Worm (Caenorhabditis elegans) whole organism, L4 larva: ENCODE measurements around the gene gpd-2.
A peak's percentile ranks its signal among the peaks of the same experiment; 100 is the strongest.

Source experiments
- D1046.2 ChIP-seq: fragments of 200-800 bp; sonication (Bioruptor generic); IDR thresholded peaks from 2 replicates; pipeline ENCODE4 v1.3.6; 2022; ENCODE audit warnings: missing genetic modification characterization, missing compliant biosample characterization
- F10B5.3 ChIP-seq: sonication (generic microtip); optimal IDR thresholded peaks from 2 replicates; lab custom pipeline; 2016; ENCODE audit warnings: mild to moderate bottlenecking, missing genetic modification characterization, missing compliant biosample characterization
- R02D3.7 ChIP-seq: fragments of 150-350 bp; sonication (generic microtip); optimal IDR thresholded peaks from 3 replicates; lab custom pipeline; 2014; ENCODE audit warnings: missing biosample characterization, missing genetic modification characterization
- T26A8.4 ChIP-seq: fragments of 200-800 bp; sonication (Bioruptor generic); IDR thresholded peaks from 2 replicates; pipeline ENCODE4 v1.3.6; 2022; ENCODE audit warnings: missing genetic modification characterization, missing compliant biosample characterization
- Y105C5A.15 ChIP-seq: fragments of 200-800 bp; sonication (Bioruptor generic); IDR thresholded peaks from 2 replicates; pipeline ENCODE4 v1.3.6; 2022; ENCODE audit warnings: missing genetic modification characterization, missing compliant biosample characterization
- Y48G9A.11 ChIP-seq: fragments of 200-800 bp; sonication (Bioruptor generic); IDR thresholded peaks from 2 replicates; pipeline ENCODE4 v1.3.6; 2022; ENCODE audit warnings: missing genetic modification reagents, missing genetic modification characterization, missing compliant biosample characterization
- Y5F2A.4 ChIP-seq: fragments of 200-800 bp; sonication (Bioruptor generic); optimal IDR thresholded peaks from 2 replicates; lab custom pipeline; 2018; ENCODE audit warnings: mild to moderate bottlenecking, missing genetic modification characterization, missing compliant biosample characterization
- attf-4 ChIP-seq: sonication (generic microtip); optimal IDR thresholded peaks from 3 replicates; lab custom pipeline; 2017; ENCODE audit warnings: missing biosample characterization, missing genetic modification characterization
- ceh-32 ChIP-seq: sonication (generic microtip); optimal IDR thresholded peaks from 2 replicates; lab custom pipeline; 2016; ENCODE audit warnings: mild to moderate bottlenecking, missing genetic modification characterization, missing compliant biosample characterization; ENCODE audit not compliant: poor library complexity
- ceh-62 ChIP-seq: sonication (generic microtip); optimal IDR thresholded peaks from 2 replicates; lab custom pipeline; 2017; ENCODE audit warnings: missing biosample characterization, missing genetic modification characterization
- ces-1 ChIP-seq: fragments of 150-350 bp; sonication (generic microtip); optimal IDR thresholded peaks from 4 replicates; lab custom pipeline; 2014; ENCODE audit warnings: missing biosample characterization, missing genetic modification reagents, missing genetic modification characterization
- daf-16 ChIP-seq, 3 experiments: sonication (generic microtip); optimal IDR thresholded peaks; 2 replicates each; lab custom pipeline; 2016 to 2017; ENCODE audit warnings: missing genetic modification characterization in 3 of 3, missing genetic modification reagents in 3 of 3, mild to moderate bottlenecking in 2 of 3, missing compliant biosample characterization in 2 of 3, missing biosample characterization in 1 of 3, moderate library complexity in 1 of 3
- dmd-6 ChIP-seq: fragments of 200-800 bp; sonication (Bioruptor generic); IDR thresholded peaks from 2 replicates; pipeline ENCODE4 v1.3.6; 2022; ENCODE audit warnings: missing genetic modification reagents, missing genetic modification characterization, missing compliant biosample characterization
- egl-43 ChIP-seq: fragments of 200-800 bp; sonication (Bioruptor generic); IDR thresholded peaks from 2 replicates; pipeline ENCODE4 v1.3.6; 2022; ENCODE audit warnings: missing genetic modification reagents, missing genetic modification characterization, missing compliant biosample characterization
- fos-1 ChIP-seq: fragments of 150-350 bp; optimal IDR thresholded peaks from 2 replicates; lab custom pipeline; 2014; ENCODE audit warnings: missing biosample characterization, missing genetic modification characterization
- gei-8 ChIP-seq: fragments of 200-800 bp; sonication (Bioruptor generic); optimal IDR thresholded peaks from 2 replicates; lab custom pipeline; 2018; ENCODE audit warnings: mild to moderate bottlenecking, missing genetic modification characterization, missing compliant biosample characterization
- hif-1 ChIP-seq, 2 experiments: sonication (generic microtip); optimal IDR thresholded peaks; 2 replicates each; lab custom pipeline; 2016 to 2017; ENCODE audit warnings: missing compliant biosample characterization in 2 of 2, missing genetic modification characterization in 2 of 2, missing genetic modification reagents in 2 of 2, missing genotype in 2 of 2, mild to moderate bottlenecking in 1 of 2
- hlh-11 ChIP-seq: fragments of 200-800 bp; sonication (Bioruptor generic); optimal IDR thresholded peaks from 2 replicates; lab custom pipeline; 2018; ENCODE audit warnings: mild to moderate bottlenecking, missing genetic modification characterization, missing compliant biosample characterization
- hmg-1.1 ChIP-seq: fragments of 200-800 bp; sonication (Bioruptor generic); IDR thresholded peaks from 2 replicates; pipeline ENCODE4 v1.3.6; 2022; ENCODE audit warnings: missing genetic modification reagents, missing genetic modification characterization, missing compliant biosample characterization
- jun-1 ChIP-seq: fragments of 150-350 bp; optimal IDR thresholded peaks from 2 replicates; lab custom pipeline; 2014; ENCODE audit warnings: missing biosample characterization, missing genetic modification reagents, missing genetic modification characterization
- lim-7 ChIP-seq: fragments of 200-800 bp; sonication (Bioruptor generic); IDR thresholded peaks from 2 replicates; pipeline ENCODE4 v1.3.6; 2022; ENCODE audit warnings: missing genetic modification characterization, missing compliant biosample characterization
- lin-15B ChIP-seq: fragments of 150-350 bp; sonication (generic microtip); optimal IDR thresholded peaks from 3 replicates; lab custom pipeline; 2014; ENCODE audit warnings: missing biosample characterization, missing genetic modification characterization
- lin-29 ChIP-seq: fragments of 200-800 bp; sonication (Bioruptor generic); IDR thresholded peaks from 2 replicates; pipeline ENCODE4 v1.3.6; 2022; ENCODE audit warnings: missing genetic modification reagents, missing genetic modification characterization, missing compliant biosample characterization
- lin-38 ChIP-seq: fragments of 200-800 bp; sonication (Bioruptor generic); IDR thresholded peaks from 2 replicates; pipeline ENCODE4 v1.3.6; 2022; ENCODE audit warnings: missing genetic modification reagents, missing genetic modification characterization, missing compliant biosample characterization
- lin-39 ChIP-seq: fragments of 150-350 bp; optimal IDR thresholded peaks from 2 replicates; lab custom pipeline; 2014; ENCODE audit warnings: missing biosample characterization, missing genetic modification reagents, missing genetic modification characterization
- lsy-2 ChIP-seq, 2 experiments: fragments of 150-350 bp in 1 of 2; sonication (generic microtip) in 1 of 2; optimal IDR thresholded peaks; 2 replicates each; lab custom pipeline; 2014 to 2017; ENCODE audit warnings: missing biosample characterization in 2 of 2, missing genetic modification characterization in 2 of 2
- mdt-29 ChIP-seq: fragments of 200-800 bp; sonication (Bioruptor generic); IDR thresholded peaks from 2 replicates; pipeline ENCODE4 v1.3.6; 2022; ENCODE audit warnings: missing genetic modification reagents, missing genetic modification characterization, missing compliant biosample characterization
- mep-1 ChIP-seq: fragments of 150-350 bp; sonication (generic microtip); optimal IDR thresholded peaks from 3 replicates; lab custom pipeline; 2014; ENCODE audit warnings: missing biosample characterization, missing genetic modification characterization
- mes-2 ChIP-seq: sonication (generic microtip); optimal IDR thresholded peaks from 2 replicates; lab custom pipeline; 2016; ENCODE audit warnings: missing genotype, mild to moderate bottlenecking, missing genetic modification characterization, missing compliant biosample characterization; ENCODE audit not compliant: poor library complexity, severe bottlenecking
- mxl-2 ChIP-seq: fragments of 200-800 bp; sonication (Bioruptor generic); conservative IDR thresholded peaks from 2 replicates; pipeline ENCODE4 v1.3.6; 2022; ENCODE audit warnings: missing genetic modification reagents, missing genetic modification characterization, missing compliant biosample characterization
- nhr-102 ChIP-seq: sonication (generic microtip); optimal IDR thresholded peaks from 2 replicates; lab custom pipeline; 2016; ENCODE audit warnings: mild to moderate bottlenecking, missing genetic modification characterization, moderate library complexity, missing compliant biosample characterization
- nhr-111 ChIP-seq: fragments of 200-800 bp; sonication (Bioruptor generic); optimal IDR thresholded peaks from 2 replicates; lab custom pipeline; 2018; ENCODE audit warnings: mild to moderate bottlenecking, missing genetic modification characterization, missing compliant biosample characterization
- nhr-25 ChIP-seq: sonication (generic microtip); optimal IDR thresholded peaks from 2 replicates; lab custom pipeline; 2017; ENCODE audit warnings: missing genetic modification characterization, mild to moderate bottlenecking, missing compliant biosample characterization, antibody characterized with exemption, moderate library complexity, borderline replicate concordance; ENCODE audit not compliant: insufficient read depth
- nhr-6 ChIP-seq: fragments of 150-350 bp; optimal IDR thresholded peaks from 2 replicates; lab custom pipeline; 2014; ENCODE audit warnings: missing biosample characterization, missing genetic modification characterization
- nhr-76 ChIP-seq: fragments of 150-350 bp; optimal IDR thresholded peaks from 2 replicates; lab custom pipeline; 2014; ENCODE audit warnings: missing biosample characterization, missing genetic modification characterization
- php-3 ChIP-seq: fragments of 200-800 bp; sonication (Bioruptor generic); IDR thresholded peaks from 2 replicates; pipeline ENCODE4 v1.3.6; 2022; ENCODE audit warnings: missing genetic modification reagents, missing genetic modification characterization, missing compliant biosample characterization
- pqm-1 ChIP-seq: sonication (generic microtip); optimal IDR thresholded peaks from 2 replicates; lab custom pipeline; 2017; ENCODE audit warnings: missing biosample characterization, missing genetic modification characterization
- saeg-2 ChIP-seq: fragments of 200-800 bp; sonication (Bioruptor generic); IDR thresholded peaks from 2 replicates; pipeline ENCODE4 v1.3.6; 2022; ENCODE audit warnings: missing genetic modification reagents, missing genetic modification characterization, missing compliant biosample characterization
- set-16 ChIP-seq: fragments of 200-800 bp; sonication (Bioruptor generic); IDR thresholded peaks from 2 replicates; pipeline ENCODE4 v1.3.6; 2022; ENCODE audit warnings: missing genetic modification reagents, missing genetic modification characterization, missing compliant biosample characterization
- snpc-1.2 ChIP-seq: fragments of 200-800 bp; sonication (Bioruptor generic); IDR thresholded peaks from 2 replicates; pipeline ENCODE4 v1.3.6; 2022; ENCODE audit warnings: missing genetic modification reagents, missing genetic modification characterization, missing compliant biosample characterization
- snpc-4 ChIP-seq: fragments of 150-350 bp; optimal IDR thresholded peaks from 2 replicates; lab custom pipeline; 2014; ENCODE audit warnings: missing biosample characterization, missing genetic modification characterization
- tra-1 ChIP-seq: fragments of 200-800 bp; sonication (Bioruptor generic); IDR thresholded peaks from 2 replicates; pipeline ENCODE4 v1.3.6; 2022; ENCODE audit warnings: missing genetic modification reagents, missing genetic modification characterization, missing compliant biosample characterization
- unc-130 ChIP-seq: sonication (generic microtip); optimal IDR thresholded peaks from 2 replicates; lab custom pipeline; 2016; ENCODE audit warnings: missing genetic modification reagents, missing genetic modification characterization, missing compliant biosample characterization
- unc-39 ChIP-seq: sonication (generic microtip); optimal IDR thresholded peaks from 2 replicates; lab custom pipeline; 2017; ENCODE audit warnings: missing biosample characterization, missing genetic modification characterization
- vab-7 ChIP-seq: fragments of 200-800 bp; sonication (Bioruptor generic); IDR thresholded peaks from 2 replicates; pipeline ENCODE4 v1.3.6; 2022; ENCODE audit warnings: missing genetic modification reagents, missing genetic modification characterization, missing compliant biosample characterization
- zfp-3 ChIP-seq: fragments of 200-800 bp; sonication (Bioruptor generic); conservative IDR thresholded peaks from 2 replicates; pipeline ENCODE4 v1.3.6; 2022; ENCODE audit warnings: missing genetic modification reagents, missing genetic modification characterization, missing compliant biosample characterization
- zip-2 ChIP-seq: fragments of 150-350 bp; optimal IDR thresholded peaks from 2 replicates; lab custom pipeline; 2014; ENCODE audit warnings: missing biosample characterization, missing genetic modification characterization
- ztf-7 ChIP-seq: fragments of 150-350 bp; optimal IDR thresholded peaks from 2 replicates; lab custom pipeline; 2014; ENCODE audit warnings: missing biosample characterization, missing genetic modification characterization

gpd-2 gene

DNA sequence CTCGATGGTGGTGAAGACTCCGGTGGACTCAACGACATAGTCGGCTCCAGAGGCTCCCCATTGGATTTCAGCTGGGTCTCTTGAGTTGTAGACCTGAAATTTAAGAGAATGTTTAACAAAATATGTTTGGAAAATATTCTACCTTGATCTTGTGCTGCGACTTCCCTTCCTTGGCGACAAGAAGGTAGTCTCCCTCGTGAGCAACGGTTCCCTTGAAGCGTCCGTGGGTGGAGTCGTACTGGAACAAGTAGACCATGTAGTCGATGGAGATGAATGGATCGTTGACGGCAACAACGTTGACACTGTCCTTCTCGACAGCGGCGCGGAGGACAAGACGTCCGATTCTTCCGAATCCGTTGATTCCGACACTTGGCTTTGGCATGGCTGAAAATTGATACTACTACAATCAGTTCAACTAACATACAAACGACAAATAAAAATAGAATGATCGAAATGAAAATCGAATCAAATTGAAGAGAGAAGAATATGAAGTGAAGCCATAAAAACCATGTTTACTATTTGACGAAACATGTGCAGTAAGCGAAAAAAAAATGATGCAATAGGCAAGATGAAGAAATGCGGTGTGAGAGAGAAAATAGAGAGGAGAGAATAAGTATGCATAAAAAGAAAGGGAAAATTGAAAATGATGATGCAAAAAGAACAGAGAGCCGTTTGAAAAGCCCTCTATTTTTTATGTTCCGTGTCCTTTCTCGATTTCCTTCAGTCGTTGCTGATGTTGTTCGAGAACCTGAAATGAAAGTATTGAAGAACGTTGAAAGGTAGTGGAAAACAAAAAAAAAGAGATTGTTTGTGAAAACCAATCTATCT is at the start of gene gpd-2:
TSS of gene gpd-2 (minus strand) at position 384 of the 828 bp plus-strand sequence.
- TF ChIP-seq nhr-102 (tag; lab: Kevin White, UChicago) (no peak), mep-1 (peak; percentile 43), ceh-32 (no peak), lin-15B (tag; lab: Kevin White, UChicago) (no peak), ceh-62 (tag; lab: Kevin White, UChicago) (no peak), mxl-2 (GFP tag; lab: Robert Waterston, UW) (no peak), unc-39 (no peak), pqm-1 (peak; percentile 7), lin-38 (GFP tag; lab: Robert Waterston, UW) (no peak), dmd-6 (GFP tag; lab: Robert Waterston, UW) (0 out of 2 replicates have a peak, but pooled peaks have one; percentile 6), ztf-7 (tag; lab: Kevin White, UChicago) (peak; percentile 52), D1046.2 (GFP tag; lab: Robert Waterston, UW) (0 out of 2 replicates have a peak, but pooled peaks have one; percentile 46), hmg-1.1 (GFP tag; lab: Robert Waterston, UW) (no peak), vab-7 (GFP tag; lab: Robert Waterston, UW) (0 out of 2 replicates have a peak, but pooled peaks have one; percentile 6), nhr-25 (tag; lab: Kevin White, UChicago) (peak; percentile 60), zfp-3 (GFP tag; lab: Robert Waterston, UW) (peak; percentile 81; the same call in 1 of the 2 replicates), attf-4 (tag; lab: Kevin White, UChicago) (no peak), F10B5.3 (tag; lab: Kevin White, UChicago) (no peak), fos-1 (tag; lab: Kevin White, UChicago) (no peak), snpc-1.2 (GFP tag; lab: Robert Waterston, UW) (0 out of 2 replicates have a peak, but pooled peaks have one; percentile 22), ces-1 (GFP tag; lab: Kevin White, UChicago) (no peak), R02D3.7 (no peak), hif-1 (tag; optimal IDR thresholded peaks at IDR 0.05; lab: Kevin White, UChicago) (no peak), gei-8 (GFP tag; lab: Kevin White, UChicago) (no peak), lim-7 (GFP tag; lab: Robert Waterston, UW) (peak; percentile 49; the same call in 1 of the 2 replicates), Y5F2A.4 (GFP tag; lab: Kevin White, UChicago) (no peak), jun-1 (tag; lab: Kevin White, UChicago) (no peak), nhr-76 (tag; lab: Kevin White, UChicago) (no peak), nhr-111 (GFP tag; lab: Kevin White, UChicago) (no peak), Y48G9A.11 (GFP tag; lab: Robert Waterston, UW) (no peak), hlh-11 (tag; lab: Kevin White, UChicago) (no peak), egl-43 (peak; percentile 45; the same call in 1 of the 2 replicates), snpc-4 (no peak), set-16 (GFP tag; lab: Robert Waterston, UW) (no peak; the same call in 1 of the 2 replicates), mes-2 (peak; percentile 46), saeg-2 (GFP tag; lab: Robert Waterston, UW) (0 out of 2 replicates have a peak, but pooled peaks have one; percentile 24), Y105C5A.15 (GFP tag; lab: Robert Waterston, UW) (0 out of 2 replicates have a peak, but pooled peaks have one; percentile 17), php-3 (GFP tag; lab: Robert Waterston, UW) (no peak), lin-29 (GFP tag; lab: Robert Waterston, UW) (no peak), daf-16 (GFP tag; optimal IDR thresholded peaks at IDR 0.05; lab: Kevin White, UChicago) (no peak), daf-16 (tag; optimal IDR thresholded peaks at IDR 0.05; lab: Kevin White, UChicago) (peak; percentile 26), lsy-2 (tag; optimal IDR thresholded peaks at IDR 0.05; lab: Kevin White, UChicago) (peak in 1 of 2 experiments; percentile 29), nhr-6 (tag; lab: Kevin White, UChicago) (peak; percentile 41), unc-130 (GFP tag; lab: Kevin White, UChicago) (no peak), T26A8.4 (GFP tag; lab: Robert Waterston, UW) (peak; percentile 73; the same call in 1 of the 2 replicates), lin-39 (no peak), zip-2 (peak; percentile 6), mdt-29 (GFP tag; lab: Robert Waterston, UW) (peak; percentile 74), tra-1 (no peak)
